Worm (Caenorhabditis elegans): ENCODE measurements around the gene F46H5.5.

F46H5.5 gene

ce11 chrX:7229357-7229756 is 27.4 kb downstream of the F46H5.5 start:
- TF ChIP-seq ceh-16 (tag; optimal IDR thresholded peaks at IDR 0.05) (no peak), hmg-11 (tag; optimal IDR thresholded peaks at IDR 0.05) (no peak), nhr-67 (tag; optimal IDR thresholded peaks at IDR 0.05) (no peak), nhr-12 (tag; optimal IDR thresholded peaks at IDR 0.05) (no peak), egl-5 (tag; optimal IDR thresholded peaks at IDR 0.05) (no peak), R02D3.7 (tag; optimal IDR thresholded peaks at IDR 0.05) (no peak), ceh-9 (tag; optimal IDR thresholded peaks at IDR 0.05) (no peak), zag-1 (tag; optimal IDR thresholded peaks at IDR 0.05) (no peak), ceh-82 (tag; optimal IDR thresholded peaks at IDR 0.05) (no peak), elt-3 (tag; optimal IDR thresholded peaks at IDR 0.05) (no peak)

- peak; percentile 63 for TF ChIP-seq egl-5 (tag; optimal IDR thresholded peaks at IDR 0.05)
- TF ChIP-seq elt-1 (tag; optimal IDR thresholded peaks at IDR 0.05): no peak
- no peak for TF ChIP-seq fkh-2 (tag; optimal IDR thresholded peaks at IDR 0.05)
These were observed 31.8 kb downstream of the F46H5.5 start for ce11 chrX:7225028-7225427.

ce11 chrX:7224510-7224909 is 32.3 kb downstream of the F46H5.5 start:
- TF ChIP-seq zag-1 (tag; optimal IDR thresholded peaks at IDR 0.05) (no peak), fos-1 (tag; optimal IDR thresholded peaks at IDR 0.05) (no peak), egl-27 (tag; optimal IDR thresholded peaks at IDR 0.05) (no peak), nhr-28 (tag; optimal IDR thresholded peaks at IDR 0.05) (no peak), ztf-11 (tag; optimal IDR thresholded peaks at IDR 0.05) (no peak), unc-62 (GFP tag; optimal IDR thresholded peaks at IDR 0.05) (no peak), sea-2 (GFP tag; optimal IDR thresholded peaks at IDR 0.05) (no peak), nhr-12 (tag; optimal IDR thresholded peaks at IDR 0.05) (no peak), nhr-23 (tag; optimal IDR thresholded peaks at IDR 0.05) (no peak), hmg-11 (tag; optimal IDR thresholded peaks at IDR 0.05) (no peak), nhr-76 (tag; optimal IDR thresholded peaks at IDR 0.05) (no peak), ceh-82 (tag; optimal IDR thresholded peaks at IDR 0.05) (no peak)

- TF ChIP-seq mdl-1 (tag; optimal IDR thresholded peaks at IDR 0.05) (no peak), sea-2 (GFP tag; optimal IDR thresholded peaks at IDR 0.05) (no peak), nhr-23 (tag; optimal IDR thresholded peaks at IDR 0.05) (no peak), lsy-12 (tag; optimal IDR thresholded peaks at IDR 0.05) (no peak), snpc-4 (tag; optimal IDR thresholded peaks at IDR 0.05) (peak; percentile 2), lin-39 (tag; optimal IDR thresholded peaks at IDR 0.05) (peak; percentile 63), hmg-11 (tag; optimal IDR thresholded peaks at IDR 0.05) (no peak), fkh-2 (tag; optimal IDR thresholded peaks at IDR 0.05) (no peak), skn-1 (tag; optimal IDR thresholded peaks at IDR 0.05) (no peak), nhr-77 (tag; optimal IDR thresholded peaks at IDR 0.05) (no peak), ztf-4 (tag; optimal IDR thresholded peaks at IDR 0.05) (no peak), nfya-1 (tag; optimal IDR thresholded peaks at IDR 0.05; ENCODE audit: insufficient read depth) (peak; percentile 44)
These were observed 34.4 kb downstream of the F46H5.5 start for ce11 chrX:7222383-7222782.

- TF ChIP-seq lsy-12 (tag; optimal IDR thresholded peaks at IDR 0.05) (no peak), nhr-67 (tag; optimal IDR thresholded peaks at IDR 0.05) (no peak)
These were observed 36.6 kb downstream of the F46H5.5 start for ce11 chrX:7220209-7220608.

- TF ChIP-seq ztf-4 (tag; optimal IDR thresholded peaks at IDR 0.05) (no peak), nfya-1 (tag; optimal IDR thresholded peaks at IDR 0.05; ENCODE audit: insufficient read depth) (peak; percentile 9), lin-39 (tag; optimal IDR thresholded peaks at IDR 0.05) (peak; percentile 31), zag-1 (tag; optimal IDR thresholded peaks at IDR 0.05) (no peak), nhr-28 (tag; optimal IDR thresholded peaks at IDR 0.05) (no peak), hmg-11 (tag; optimal IDR thresholded peaks at IDR 0.05) (peak; percentile 12), fos-1 (tag; optimal IDR thresholded peaks at IDR 0.05) (no peak)
These were observed 38.9 kb downstream of the F46H5.5 start, which contains the start of gene syd-9 for ce11 chrX:7217704-7218479. syd-9 (plus strand) TSS chrX:7218097.

ce11 chrX:7211405-7211804 is 45.4 kb downstream of the F46H5.5 start, which contains the start of gene spp-22:
spp-22 (plus strand) TSS chrX:7211705.
- no peak for TF ChIP-seq ztf-11 (tag; optimal IDR thresholded peaks at IDR 0.05)
- no peak for TF ChIP-seq R02D3.7 (tag; optimal IDR thresholded peaks at IDR 0.05)
- no peak for TF ChIP-seq pqm-1 (tag; optimal IDR thresholded peaks at IDR 0.05)
- no peak for TF ChIP-seq unc-62 (GFP tag; optimal IDR thresholded peaks at IDR 0.05)
- TF ChIP-seq elt-1 (tag; optimal IDR thresholded peaks at IDR 0.05): no peak
- no peak for TF ChIP-seq skn-1 (tag; optimal IDR thresholded peaks at IDR 0.05)
- no peak for TF ChIP-seq lsy-12 (tag; optimal IDR thresholded peaks at IDR 0.05)
